Fruit fly (Drosophila melanogaster) whole organism, wandering third instar larva: ENCODE data around the gene Faf2.

Experiments
- CG32264 ChIP-seq: fragments of 200-800 bp; sonication (Bioruptor generic); optimal IDR thresholded peaks from 2 replicates; lab custom pipeline; 2016; ENCODE audit warnings: missing biosample characterization, missing genetic modification characterization
- CG9705 ChIP-seq: fragments of 200-800 bp; sonication (Bioruptor generic); optimal IDR thresholded peaks from 2 replicates; lab custom pipeline; 2018; ENCODE audit warnings: missing biosample characterization, mild to moderate bottlenecking, missing genetic modification characterization
- CrebA ChIP-seq: fragments of 200-800 bp; sonication (Bioruptor generic); optimal IDR thresholded peaks from 2 replicates; lab custom pipeline; 2016; ENCODE audit warnings: missing biosample characterization, mild to moderate bottlenecking, missing genetic modification characterization, borderline replicate concordance
- Dfd ChIP-seq: fragments of >200 bp; optimal IDR thresholded peaks from 2 replicates; lab custom pipeline; 2017; ENCODE audit warnings: missing biosample characterization, missing genetic modification characterization
- GATAd ChIP-seq: sonication (Bioruptor generic); optimal IDR thresholded peaks from 2 replicates; lab custom pipeline; 2016; ENCODE audit warnings: missing biosample characterization, missing genetic modification characterization
- HLH106 ChIP-seq: fragments of 200-800 bp; optimal IDR thresholded peaks from 3 replicates; lab custom pipeline; 2019; ENCODE audit warnings: missing biosample characterization, mild to moderate bottlenecking, missing genetic modification characterization, moderate library complexity
- Hnf4 ChIP-seq: fragments of 200-800 bp; sonication (Bioruptor generic); optimal IDR thresholded peaks from 2 replicates; lab custom pipeline; 2016; ENCODE audit warnings: missing biosample characterization, mild to moderate bottlenecking, missing genetic modification characterization
- Hr78 ChIP-seq: fragments of >200 bp; optimal IDR thresholded peaks from 2 replicates; lab custom pipeline; 2017; ENCODE audit warnings: missing biosample characterization, missing genetic modification characterization
- Hr83 ChIP-seq: fragments of 200-300 bp; sonication (Bioruptor generic); optimal IDR thresholded peaks from 2 replicates; lab custom pipeline; 2016; ENCODE audit warnings: missing biosample characterization, mild to moderate bottlenecking, missing genetic modification characterization, moderate library complexity; ENCODE audit not compliant: poor library complexity, severe bottlenecking
- Mio ChIP-seq: sonication (Bioruptor generic); optimal IDR thresholded peaks from 2 replicates; lab custom pipeline; 2016; ENCODE audit warnings: missing biosample characterization, missing genetic modification characterization
- Myc ChIP-seq: fragments of >200 bp; optimal IDR thresholded peaks from 2 replicates; lab custom pipeline; 2017
- N ChIP-seq: fragments of >200 bp; optimal IDR thresholded peaks from 2 replicates; lab custom pipeline; 2018; ENCODE audit warnings: missing biosample characterization, missing external identifiers, missing genetic modification characterization
- OdsH ChIP-seq: fragments of 200-800 bp; sonication (Bioruptor generic); optimal IDR thresholded peaks from 2 replicates; lab custom pipeline; 2016; ENCODE audit warnings: missing biosample characterization, mild to moderate bottlenecking, missing genetic modification characterization
- Rel ChIP-seq, 2 experiments: fragments of 200-800 bp; sonication (Bioruptor generic) in 1 of 2; optimal IDR thresholded peaks; 2 replicates in 1 of 2; 3 replicates in 1 of 2; lab custom pipeline; 2016 to 2019; ENCODE audit warnings: mild to moderate bottlenecking in 2 of 2, missing biosample characterization in 2 of 2, missing genetic modification characterization in 2 of 2, moderate library complexity in 1 of 2
- Sp1 ChIP-seq: fragments of 200-800 bp; sonication (Bioruptor generic); optimal IDR thresholded peaks from 3 replicates; lab custom pipeline; 2019; ENCODE audit warnings: missing biosample characterization, mild to moderate bottlenecking, missing genetic modification characterization, moderate library complexity
- Vsx2 ChIP-seq: fragments of 200-300, 225-300 bp; sonication (Bioruptor generic); optimal IDR thresholded peaks from 2 replicates; lab custom pipeline; 2018; ENCODE audit warnings: missing biosample characterization, missing genetic modification characterization; ENCODE audit not compliant: partially characterized antibody
- br ChIP-seq: fragments of 200-800 bp; sonication (Bioruptor generic); optimal IDR thresholded peaks from 2 replicates; lab custom pipeline; 2016; ENCODE audit warnings: missing biosample characterization, missing genetic modification characterization
- brk ChIP-seq: fragments of 200-800 bp; sonication (Bioruptor generic); optimal IDR thresholded peaks from 2 replicates; lab custom pipeline; 2016; ENCODE audit warnings: missing biosample characterization, mild to moderate bottlenecking, missing genetic modification characterization
- dl ChIP-seq, 2 experiments: fragments of 175-275, 200-275 bp in 1 of 2; fragments of 200-275 bp in 1 of 2; sonication (Bioruptor generic); optimal IDR thresholded peaks; lab custom pipeline; 2018; ENCODE audit warnings: mild to moderate bottlenecking in 2 of 2, missing biosample characterization in 2 of 2, missing genetic modification characterization in 2 of 2, moderate library complexity in 2 of 2; ENCODE audit not compliant: partially characterized antibody in 2 of 2, insufficient read depth in 1 of 2
- dmrt93B ChIP-seq: fragments of 200-800 bp; sonication (Bioruptor generic); optimal IDR thresholded peaks from 2 replicates; lab custom pipeline; 2018; ENCODE audit warnings: missing biosample characterization, mild to moderate bottlenecking, missing genetic modification characterization
- dsf ChIP-seq: sonication (Bioruptor generic); optimal IDR thresholded peaks from 2 replicates; lab custom pipeline; 2016; ENCODE audit warnings: missing biosample characterization, missing genetic modification characterization, borderline replicate concordance
- ey ChIP-seq: fragments of 200-800 bp; sonication (Bioruptor generic); optimal IDR thresholded peaks from 2 replicates; lab custom pipeline; 2016; ENCODE audit warnings: missing biosample characterization, missing genetic modification characterization
- foxo ChIP-seq, 2 experiments: fragments of 200-800 bp; sonication (Bioruptor generic); optimal IDR thresholded peaks; 2 replicates in 1 of 2; 3 replicates in 1 of 2; lab custom pipeline; 2016 to 2017; ENCODE audit warnings: missing biosample characterization in 2 of 2, missing genetic modification characterization in 2 of 2
- fru ChIP-seq: fragments of 200-800 bp; sonication (Bioruptor generic); optimal IDR thresholded peaks from 3 replicates; lab custom pipeline; 2016; ENCODE audit warnings: missing biosample characterization, mild to moderate bottlenecking, missing genetic modification characterization
- h ChIP-seq: fragments of 200-800 bp; sonication (Bioruptor generic); optimal IDR thresholded peaks from 3 replicates; lab custom pipeline; 2016; ENCODE audit warnings: missing biosample characterization, mild to moderate bottlenecking, missing genetic modification characterization
- lola ChIP-seq: fragments of >200 bp; optimal IDR thresholded peaks from 2 replicates; lab custom pipeline; 2017; ENCODE audit warnings: missing biosample characterization, missing genetic modification characterization
- pan ChIP-seq: fragments of >200 bp; optimal IDR thresholded peaks from 2 replicates; lab custom pipeline; 2017
- psq ChIP-seq: fragments of 200-800 bp; sonication (Bioruptor generic); optimal IDR thresholded peaks from 3 replicates; lab custom pipeline; 2017; ENCODE audit warnings: missing biosample characterization, mild to moderate bottlenecking, missing genetic modification characterization, moderate library complexity
- rgr ChIP-seq: fragments of 200-800 bp; sonication (Bioruptor generic); optimal IDR thresholded peaks from 3 replicates; lab custom pipeline; 2016; ENCODE audit warnings: missing biosample characterization, mild to moderate bottlenecking, missing genetic modification characterization
- sage ChIP-seq: fragments of 200-800 bp; sonication (Bioruptor generic); optimal IDR thresholded peaks from 2 replicates; lab custom pipeline; 2016; ENCODE audit warnings: missing biosample characterization, mild to moderate bottlenecking, missing genetic modification characterization
- sv ChIP-seq: fragments of 200-800 bp; sonication (Bioruptor generic); optimal IDR thresholded peaks from 3 replicates; lab custom pipeline; 2016; ENCODE audit warnings: missing biosample characterization, missing genetic modification characterization
- tai ChIP-seq: sonication (Bioruptor generic); optimal IDR thresholded peaks from 2 replicates; lab custom pipeline; 2016; ENCODE audit warnings: missing biosample characterization, missing genetic modification characterization
- usp ChIP-seq: fragments of >200 bp; optimal IDR thresholded peaks from 2 replicates; lab custom pipeline; 2017; ENCODE audit warnings: missing biosample characterization, missing genetic modification characterization
- woc ChIP-seq: sonication (Bioruptor generic); optimal IDR thresholded peaks from 2 replicates; lab custom pipeline; 2016; ENCODE audit warnings: missing biosample characterization, mild to moderate bottlenecking, missing genetic modification characterization

Faf2 gene

DNA sequence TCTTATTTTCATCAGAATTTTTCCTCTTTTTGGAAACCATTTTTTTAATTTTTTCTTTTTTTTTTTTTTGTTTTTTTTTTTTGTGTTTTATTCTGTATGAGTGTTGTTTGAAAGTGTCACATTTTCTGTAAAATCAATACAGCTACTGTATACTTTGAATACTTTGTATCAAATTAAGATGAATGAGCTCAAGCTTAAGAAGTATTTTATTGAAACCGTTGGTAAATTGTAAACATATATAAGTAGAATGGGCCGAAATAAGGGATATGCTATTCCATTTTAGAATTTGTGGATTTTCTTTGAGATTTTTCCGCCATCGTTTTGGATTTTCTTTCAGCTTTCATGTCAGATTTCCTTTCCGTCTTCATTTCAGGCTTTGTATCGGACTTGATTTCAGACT lies 33.5 kb downstream of the Faf2 start, which contains the start of gene Mst36Fb:
TSS of gene Mst36Fb (minus strand) at position 101 of the 400 bp plus-strand sequence.
- TF ChIP-seq lola (GFP tag; lab: Kevin White, UChicago), result no peak

DNA sequence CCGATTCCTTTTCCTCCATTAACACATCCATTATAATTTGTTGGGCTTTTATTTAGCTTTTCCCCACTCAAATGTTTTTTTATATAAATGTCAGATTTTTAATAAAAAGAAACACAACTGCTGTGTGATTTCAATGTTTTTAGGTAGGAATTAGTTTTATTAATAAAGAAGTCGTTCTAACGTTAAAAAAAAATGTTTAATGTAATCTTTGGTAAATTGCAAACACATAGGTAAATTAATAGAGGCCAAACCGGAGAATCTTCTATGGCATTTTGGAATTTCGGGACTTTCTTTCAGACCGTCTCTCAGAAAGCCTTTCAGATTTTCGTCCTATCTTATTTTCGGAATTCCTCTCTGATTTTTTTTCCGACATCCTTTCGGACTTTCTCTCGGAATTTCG lies 35.3 kb downstream of the Faf2 start, which contains the start of gene CG43339:
TSS of gene CG43339 (minus strand) at position 101 of the 400 bp plus-strand sequence.
- TF ChIP-seq CG9705 (GFP tag; lab: Kevin White, UChicago) (no peak), Dfd (GFP tag; lab: Kevin White, UChicago) (no peak), Vsx2 (GFP tag; lab: Kevin White, UChicago) (no peak), ey (GFP tag; lab: Kevin White, UChicago) (no peak), CrebA (no peak), Rel (GFP tag; optimal IDR thresholded peaks at IDR 0.05; lab: Kevin White, UChicago) (no peak), Rel (tag; optimal IDR thresholded peaks at IDR 0.05; lab: Kevin White, UChicago) (no peak), fru (GFP tag; lab: Kevin White, UChicago) (no peak), HLH106 (tag; lab: Kevin White, UChicago) (no peak), sv (no peak), Hr83 (no peak), Myc (lab: Kevin White, UChicago) (no peak), Hnf4 (no peak), dmrt93B (GFP tag; lab: Kevin White, UChicago) (no peak), sage (GFP tag; lab: Kevin White, UChicago) (no peak), brk (GFP tag; lab: Kevin White, UChicago) (no peak), Hr78 (GFP tag; lab: Kevin White, UChicago) (no peak), usp (GFP tag; lab: Kevin White, UChicago) (no peak)

DNA sequence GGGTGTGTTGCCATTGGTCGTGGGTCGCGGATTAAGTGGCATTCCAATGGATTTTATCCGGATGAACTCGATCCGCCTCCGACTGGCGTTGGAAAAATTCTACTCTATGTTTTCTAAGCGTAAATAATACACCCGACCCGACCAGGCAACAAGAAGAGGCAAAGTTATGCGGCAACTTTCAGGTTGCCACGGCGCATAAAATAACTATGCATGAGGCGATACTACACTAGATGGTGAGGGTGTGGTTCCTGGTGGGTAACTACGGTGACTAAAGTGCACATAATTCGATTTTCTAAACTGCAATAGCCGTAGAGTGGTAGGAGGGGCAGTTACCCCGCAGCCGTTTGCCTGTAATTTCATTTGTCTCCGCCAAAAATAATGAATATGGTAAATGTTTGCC lies 37.3 kb downstream of the Faf2 start, which contains the start of gene CG43338:
TSS of gene CG43338 (minus strand) at position 101 of the 400 bp plus-strand sequence.
- no peak for TF ChIP-seq Hr78 (GFP tag; lab: Kevin White, UChicago)
- TF ChIP-seq, all 38 proteins: peak for 0

DNA sequence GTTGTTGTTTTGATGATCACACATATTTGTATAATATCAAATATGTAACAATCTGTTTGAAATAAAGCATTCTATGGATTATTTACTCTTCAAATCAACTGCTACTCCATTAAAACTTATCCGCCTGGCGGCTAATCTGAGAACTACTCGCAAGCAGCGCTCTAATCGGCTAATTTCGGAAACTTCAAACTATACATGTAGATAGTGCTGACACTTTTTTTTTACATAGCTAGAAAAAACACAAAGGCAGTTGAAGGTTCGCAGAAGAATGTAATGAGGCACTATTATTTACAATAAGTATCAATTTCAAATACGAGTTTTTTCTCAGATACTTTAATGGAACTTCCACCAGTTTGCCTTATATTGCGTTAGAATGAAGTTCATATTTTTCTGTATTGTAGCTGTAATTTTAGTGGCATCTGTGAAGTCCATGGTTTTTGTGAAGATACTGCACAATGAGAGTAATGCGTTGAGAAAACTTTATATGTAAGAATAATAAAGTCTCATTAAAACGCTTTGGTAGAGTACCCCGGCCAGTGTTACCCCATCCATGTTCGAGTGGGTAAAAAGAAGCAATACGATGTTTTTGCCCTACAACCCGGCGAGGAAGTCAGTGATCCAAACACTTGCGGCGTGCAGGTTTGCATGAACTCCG lies 42.4 kb downstream of the Faf2 start:
- TF ChIP-seq foxo (GFP tag; optimal IDR thresholded peaks at IDR 0.05; lab: Kevin White, UChicago) (peak in 1 of 2 experiments; percentile 47), Hr83 (peak; percentile 38), sv (peak; percentile 17), psq (GFP tag; lab: Kevin White, UChicago) (peak; percentile 3), dmrt93B (GFP tag; lab: Kevin White, UChicago) (peak; percentile 10), CrebA (no peak), OdsH (GFP tag; lab: Kevin White, UChicago) (peak; percentile 31), CG9705 (GFP tag; lab: Kevin White, UChicago) (peak; percentile 18), Rel (GFP tag; optimal IDR thresholded peaks at IDR 0.05; lab: Kevin White, UChicago) (no peak), Rel (tag; optimal IDR thresholded peaks at IDR 0.05; lab: Kevin White, UChicago) (no peak), Myc (lab: Kevin White, UChicago) (peak; percentile 97), usp (GFP tag; lab: Kevin White, UChicago) (no peak), HLH106 (tag; lab: Kevin White, UChicago) (peak; percentile 34)

DNA sequence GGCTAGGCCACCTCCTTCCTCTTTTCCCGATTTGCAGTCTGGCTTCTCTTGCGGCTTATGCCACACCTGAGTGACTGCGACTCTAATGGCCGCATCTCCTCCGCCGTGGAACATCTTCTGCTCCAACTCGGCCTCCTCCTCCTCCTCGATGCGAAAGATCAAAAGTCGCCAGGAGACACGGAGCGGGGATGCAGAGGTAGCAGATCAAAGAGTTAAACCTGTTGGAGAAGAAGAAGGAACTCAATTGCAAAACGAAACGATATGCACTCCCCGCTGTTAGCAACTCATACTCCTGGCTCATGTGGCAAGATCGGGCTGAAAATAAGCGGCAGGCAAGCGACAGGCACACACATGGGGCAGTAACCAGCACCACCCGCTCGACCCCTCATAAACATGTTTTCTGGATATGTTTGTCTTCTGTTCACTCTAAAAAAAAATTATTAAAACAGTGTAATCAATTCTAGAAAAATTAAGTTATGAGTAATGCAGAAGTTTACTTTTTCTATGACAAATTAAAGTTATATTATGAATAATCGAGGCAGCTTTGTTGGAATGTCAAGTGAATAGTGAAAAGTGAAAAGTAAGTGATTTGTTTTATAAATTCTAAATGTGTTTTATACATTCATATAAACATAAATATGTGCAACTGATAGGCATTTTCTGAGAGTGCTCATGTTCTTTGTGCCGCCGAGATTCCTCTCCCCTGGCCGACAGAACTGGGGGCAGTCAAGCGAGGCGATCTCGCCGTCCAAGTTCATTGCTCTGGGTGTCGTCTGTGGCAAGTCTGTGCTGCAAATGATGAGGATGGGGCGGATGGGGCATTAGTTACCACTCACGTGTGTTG lies 43.6 kb downstream of the Faf2 start:
- TF ChIP-seq dsf (GFP tag; lab: Kevin White, UChicago), result no peak
- peak; percentile 86 for TF ChIP-seq psq (GFP tag; lab: Kevin White, UChicago)
- peak; percentile 50 for TF ChIP-seq sage (GFP tag; lab: Kevin White, UChicago)
- TF ChIP-seq tai (GFP tag; lab: Kevin White, UChicago), result no peak
- peak; percentile 78 for TF ChIP-seq Hnf4
- peak in 1 of 2 experiments; percentile 40 for TF ChIP-seq dl (GFP tag; optimal IDR thresholded peaks at IDR 0.05; lab: Kevin White, UChicago; ENCODE audit: insufficient read depth in 1 of 2, partially characterized antibody in 2 of 2)
- no peak for TF ChIP-seq Mio (GFP tag; lab: Kevin White, UChicago)
- peak; percentile 86 for TF ChIP-seq Vsx2 (GFP tag; lab: Kevin White, UChicago)
- peak; percentile 88 for TF ChIP-seq OdsH (GFP tag; lab: Kevin White, UChicago)
- peak; percentile 57 for TF ChIP-seq Hr83
- no peak for TF ChIP-seq Hr78 (GFP tag; lab: Kevin White, UChicago)
- no peak for TF ChIP-seq Dfd (GFP tag; lab: Kevin White, UChicago)
- TF ChIP-seq sv, result no peak
- peak; percentile 73 for TF ChIP-seq br
- TF ChIP-seq woc (GFP tag; lab: Kevin White, UChicago), result peak; percentile 95
- no peak for TF ChIP-seq CrebA
- peak; percentile 70 for TF ChIP-seq dmrt93B (GFP tag; lab: Kevin White, UChicago)
- TF ChIP-seq h (GFP tag; lab: Kevin White, UChicago), result peak; percentile 86
- TF ChIP-seq CG32264 (GFP tag; lab: Kevin White, UChicago), result peak; percentile 44
- TF ChIP-seq foxo (GFP tag; optimal IDR thresholded peaks at IDR 0.05; lab: Kevin White, UChicago), result peak in 1 of 2 experiments; percentile 85
- TF ChIP-seq brk (GFP tag; lab: Kevin White, UChicago), result no peak
- peak; percentile 68 for TF ChIP-seq rgr (GFP tag; lab: Kevin White, UChicago)
- TF ChIP-seq Sp1, result peak; percentile 87
- peak; percentile 91 for TF ChIP-seq HLH106 (tag; lab: Kevin White, UChicago)
- TF ChIP-seq GATAd (GFP tag; lab: Kevin White, UChicago), result no peak
- TF ChIP-seq pan (lab: Kevin White, UChicago), result no peak
- no peak for TF ChIP-seq Myc (lab: Kevin White, UChicago)
- no peak for TF ChIP-seq N (GFP tag; lab: Kevin White, UChicago)
- peak; percentile 91 for TF ChIP-seq fru (GFP tag; lab: Kevin White, UChicago)
